Fruit fly (Drosophila melanogaster) whole organism, pupa: Measurements from ENCODE around the gene Nagk.

Source experiments
- CG10348 ChIP-seq: fragments of 200-800 bp; sonication (Bioruptor generic); IDR thresholded peaks from 2 replicates; pipeline ENCODE4 v1.3.6; 2022; ENCODE audit warnings: missing biosample characterization, missing genetic modification characterization
- CG14655 ChIP-seq: fragments of 200-800 bp; sonication (Bioruptor generic); optimal IDR thresholded peaks from 3 replicates; lab custom pipeline; 2017; ENCODE audit warnings: mild to moderate bottlenecking, missing biosample characterization, missing genetic modification reagents, missing genetic modification characterization
- fd96Ca ChIP-seq: fragments of 200-800 bp; sonication (Bioruptor generic); IDR thresholded peaks from 3 replicates; pipeline ENCODE4 v1.3.6; 2022; ENCODE audit warnings: missing biosample characterization, missing genetic modification characterization
- rn ChIP-seq: fragments of 200-800 bp; sonication (Bioruptor generic); IDR thresholded peaks from 2 replicates; pipeline ENCODE4 v1.3.6; 2022; ENCODE audit warnings: missing biosample characterization, missing genetic modification characterization

DNA sequence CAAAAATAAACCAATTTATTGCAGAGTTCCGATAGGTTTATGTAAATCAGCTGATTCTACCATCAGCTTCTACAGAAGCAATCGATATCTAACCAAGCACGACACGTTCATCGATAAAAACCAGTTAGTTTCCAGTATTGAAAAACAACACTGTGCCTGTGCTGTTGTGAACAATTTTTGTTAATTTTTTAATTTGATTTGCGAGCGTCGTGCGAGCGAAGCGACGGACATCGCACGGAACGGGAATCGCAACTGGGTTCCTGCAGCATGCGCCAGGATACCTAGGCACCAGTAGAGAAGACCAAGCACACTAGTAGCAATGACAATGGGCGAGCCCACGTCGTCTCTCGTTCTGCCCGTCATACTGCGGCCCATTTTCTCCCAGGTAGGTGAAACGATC is 28.8 kb upstream of the Nagk start, which contains the start of the genes Ccm3 and CG6136:
- TF ChIP-seq CG14655 (GFP tag; lab: Kevin White, UChicago) (no peak), fd96Ca (GFP tag; lab: Robert Waterston, UW) (no peak), CG10348 (GFP tag; lab: Robert Waterston, UW) (no peak), rn (GFP tag; lab: Robert Waterston, UW) (no peak)
